Worm (Caenorhabditis elegans) whole organism, L4 larva: ENCODE results near the gene K02E2.7.
"Not testable (repeated sequence)": the region's sequence is repeated elsewhere in the genome, so short reads cannot be mapped to it uniquely, and the experiment has no call there.

ENCODE experiments used
- F26F4.8 ChIP-seq: fragments of 200-800 bp; sonication (Bioruptor generic); conservative IDR thresholded peaks from 2 replicates; pipeline ENCODE4 v1.3.6; 2022; ENCODE audit warnings: missing genetic modification characterization, missing compliant biosample characterization
- Y105C5A.15 ChIP-seq: fragments of 200-800 bp; sonication (Bioruptor generic); IDR thresholded peaks from 2 replicates; pipeline ENCODE4 v1.3.6; 2022; ENCODE audit warnings: missing genetic modification characterization, missing compliant biosample characterization
- ZK546.5 ChIP-seq, 2 experiments: sonication (generic microtip); optimal IDR thresholded peaks; 2 replicates each; lab custom pipeline; 2017; ENCODE audit warnings: missing biosample characterization in 2 of 2, missing genetic modification characterization in 2 of 2
- aha-1 ChIP-seq: fragments of 150-350 bp; peaks from one replicate; lab custom pipeline; 2014; ENCODE audit warnings: missing biosample characterization, missing genetic modification characterization
- ceh-20 ChIP-seq: fragments of 200-800 bp; sonication (Bioruptor generic); IDR thresholded peaks from 2 replicates; pipeline ENCODE4 v1.3.6; 2022; ENCODE audit warnings: missing genetic modification reagents, missing genetic modification characterization, missing compliant biosample characterization
- ceh-62 ChIP-seq: sonication (generic microtip); optimal IDR thresholded peaks from 2 replicates; lab custom pipeline; 2017; ENCODE audit warnings: missing biosample characterization, missing genetic modification characterization
- daf-16 ChIP-seq, 3 experiments: sonication (generic microtip); optimal IDR thresholded peaks; 2 replicates each; lab custom pipeline; 2016 to 2017; ENCODE audit warnings: missing genetic modification characterization in 3 of 3, missing genetic modification reagents in 3 of 3, mild to moderate bottlenecking in 2 of 3, missing compliant biosample characterization in 2 of 3, missing biosample characterization in 1 of 3, moderate library complexity in 1 of 3
- dpl-1 ChIP-seq: fragments of 150-350 bp; optimal IDR thresholded peaks from 2 replicates; lab custom pipeline; 2014; ENCODE audit warnings: missing biosample characterization, missing genetic modification reagents, missing genetic modification characterization
- duxl-1 ChIP-seq: sonication (generic microtip); optimal IDR thresholded peaks from 2 replicates; lab custom pipeline; 2016; ENCODE audit warnings: mild to moderate bottlenecking, missing genetic modification characterization, moderate library complexity, missing compliant biosample characterization; ENCODE audit not compliant: poor library complexity
- dve-1 ChIP-seq: sonication (generic microtip); optimal IDR thresholded peaks from 2 replicates; lab custom pipeline; 2017; ENCODE audit warnings: antibody characterized with exemption, mild to moderate bottlenecking, missing genetic modification characterization, missing compliant biosample characterization; ENCODE audit not compliant: insufficient read depth
- hif-1 ChIP-seq, 2 experiments: sonication (generic microtip); optimal IDR thresholded peaks; 2 replicates each; lab custom pipeline; 2016 to 2017; ENCODE audit warnings: missing compliant biosample characterization in 2 of 2, missing genetic modification characterization in 2 of 2, missing genetic modification reagents in 2 of 2, missing genotype in 2 of 2, mild to moderate bottlenecking in 1 of 2
- hlh-11 ChIP-seq: fragments of 200-800 bp; sonication (Bioruptor generic); optimal IDR thresholded peaks from 2 replicates; lab custom pipeline; 2018; ENCODE audit warnings: mild to moderate bottlenecking, missing genetic modification characterization, missing compliant biosample characterization
- hlh-30 ChIP-seq: sonication (generic microtip); optimal IDR thresholded peaks from 2 replicates; lab custom pipeline; 2017; ENCODE audit warnings: antibody characterized with exemption, mild to moderate bottlenecking, missing genetic modification characterization, missing compliant biosample characterization; ENCODE audit not compliant: insufficient read depth
- lim-7 ChIP-seq: fragments of 200-800 bp; sonication (Bioruptor generic); IDR thresholded peaks from 2 replicates; pipeline ENCODE4 v1.3.6; 2022; ENCODE audit warnings: missing genetic modification characterization, missing compliant biosample characterization
- lin-38 ChIP-seq: fragments of 200-800 bp; sonication (Bioruptor generic); IDR thresholded peaks from 2 replicates; pipeline ENCODE4 v1.3.6; 2022; ENCODE audit warnings: missing genetic modification reagents, missing genetic modification characterization, missing compliant biosample characterization
- mxl-2 ChIP-seq: fragments of 200-800 bp; sonication (Bioruptor generic); conservative IDR thresholded peaks from 2 replicates; pipeline ENCODE4 v1.3.6; 2022; ENCODE audit warnings: missing genetic modification reagents, missing genetic modification characterization, missing compliant biosample characterization
- nhr-237 ChIP-seq: sonication (generic microtip); optimal IDR thresholded peaks from 2 replicates; lab custom pipeline; 2017; ENCODE audit warnings: missing biosample characterization, missing genetic modification characterization
- nhr-28 ChIP-seq: fragments of 150-350 bp; optimal IDR thresholded peaks from 2 replicates; lab custom pipeline; 2014; ENCODE audit warnings: missing biosample characterization, missing genetic modification characterization
- nhr-48 ChIP-seq: sonication (generic microtip); optimal IDR thresholded peaks from 2 replicates; lab custom pipeline; 2016; ENCODE audit warnings: mild to moderate bottlenecking, missing genetic modification characterization, missing compliant biosample characterization
- nhr-76 ChIP-seq: fragments of 150-350 bp; optimal IDR thresholded peaks from 2 replicates; lab custom pipeline; 2014; ENCODE audit warnings: missing biosample characterization, missing genetic modification characterization
- nhr-77 ChIP-seq: fragments of 150-350 bp; optimal IDR thresholded peaks from 2 replicates; lab custom pipeline; 2014; ENCODE audit warnings: missing biosample characterization, missing genetic modification characterization
- php-3 ChIP-seq: fragments of 200-800 bp; sonication (Bioruptor generic); IDR thresholded peaks from 2 replicates; pipeline ENCODE4 v1.3.6; 2022; ENCODE audit warnings: missing genetic modification reagents, missing genetic modification characterization, missing compliant biosample characterization
- pqm-1 ChIP-seq: sonication (generic microtip); optimal IDR thresholded peaks from 2 replicates; lab custom pipeline; 2017; ENCODE audit warnings: missing biosample characterization, missing genetic modification characterization
- skn-1 ChIP-seq: fragments of 150-350 bp; optimal IDR thresholded peaks from 2 replicates; lab custom pipeline; 2014; ENCODE audit warnings: missing biosample characterization, missing genetic modification characterization
- spr-3 ChIP-seq: fragments of 200-800 bp; sonication (Bioruptor generic); optimal IDR thresholded peaks from 2 replicates; lab custom pipeline; 2018; ENCODE audit warnings: mild to moderate bottlenecking, missing genetic modification characterization, missing compliant biosample characterization
- unc-39 ChIP-seq: sonication (generic microtip); optimal IDR thresholded peaks from 2 replicates; lab custom pipeline; 2017; ENCODE audit warnings: missing biosample characterization, missing genetic modification characterization
- unc-62 ChIP-seq, 3 experiments: fragments of 150-350 bp in 1 of 3; sonication (generic microtip); optimal IDR thresholded peaks in 2 of 3; peaks in 1 of 3; 1 replicate in 1 of 3; 2 replicates in 2 of 3; lab custom pipeline; 2014 to 2017; ENCODE audit warnings: missing biosample characterization in 3 of 3, missing genetic modification characterization in 3 of 3, missing genetic modification reagents in 3 of 3, missing genotype in 1 of 3

Gene K02E2.7

DNA sequence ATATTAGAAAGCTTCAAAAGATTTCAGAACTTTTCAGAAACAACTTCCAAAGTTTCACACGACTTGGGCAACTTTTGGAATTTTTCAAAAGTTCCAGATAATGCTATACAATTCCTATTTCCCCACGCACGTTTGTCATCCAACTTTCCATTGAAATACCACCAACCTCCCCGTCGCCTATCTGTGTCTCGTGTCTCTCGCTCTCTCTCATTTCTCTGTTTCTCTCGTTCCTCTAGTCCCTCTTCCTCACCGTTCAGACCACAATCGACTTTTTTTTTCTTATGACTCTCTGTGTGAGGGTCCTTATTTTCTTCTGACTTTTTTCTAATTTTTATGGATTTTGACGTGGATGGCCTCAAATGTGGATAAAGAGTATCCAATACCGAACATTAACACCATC is 6.5 kb downstream of the K02E2.7 start, which contains the start of gene K02E2.6:
TSS of gene K02E2.6 (plus strand) at position 242 of the 400 bp plus-strand sequence.
- TF ChIP-seq lin-38 (no peak), daf-16 (GFP tag; optimal IDR thresholded peaks at IDR 0.05; lab: Kevin White, UChicago) (no peak), daf-16 (tag; optimal IDR thresholded peaks at IDR 0.05; lab: Kevin White, UChicago) (peak; percentile 6), duxl-1 (tag; lab: Kevin White, UChicago) (peak; percentile 91), hlh-30 (peak; percentile 54)

DNA sequence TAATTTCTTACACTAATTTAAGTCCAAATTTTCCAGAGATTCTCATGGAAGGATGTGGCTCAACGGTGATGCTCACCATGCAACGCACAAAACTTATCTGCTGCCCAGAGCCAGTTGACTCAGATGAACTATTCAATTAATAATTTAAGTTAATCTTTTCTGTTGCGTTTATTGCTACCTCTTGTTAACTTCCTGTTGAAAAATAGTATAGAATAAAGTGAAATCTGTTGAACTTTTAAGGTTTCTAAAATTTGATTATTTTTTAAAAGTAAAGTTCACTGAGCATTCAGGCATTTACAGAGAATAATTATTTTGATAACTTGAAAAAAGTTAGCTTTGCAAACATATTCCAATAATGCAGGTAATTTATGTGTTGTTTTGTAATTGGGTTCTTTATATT is 10.8 kb downstream of the K02E2.7 start:
- TF ChIP-seq unc-62 (GFP tag; optimal IDR thresholded peaks at IDR 0.05 in 1 of 2; lab: Kevin White, UChicago) = peak in 1 of 2 experiments; percentile 92
- no peak for TF ChIP-seq unc-62 (tag; optimal IDR thresholded peaks at IDR 0.05; lab: Kevin White, UChicago)
- no peak for TF ChIP-seq unc-39 (tag; lab: Kevin White, UChicago)

DNA sequence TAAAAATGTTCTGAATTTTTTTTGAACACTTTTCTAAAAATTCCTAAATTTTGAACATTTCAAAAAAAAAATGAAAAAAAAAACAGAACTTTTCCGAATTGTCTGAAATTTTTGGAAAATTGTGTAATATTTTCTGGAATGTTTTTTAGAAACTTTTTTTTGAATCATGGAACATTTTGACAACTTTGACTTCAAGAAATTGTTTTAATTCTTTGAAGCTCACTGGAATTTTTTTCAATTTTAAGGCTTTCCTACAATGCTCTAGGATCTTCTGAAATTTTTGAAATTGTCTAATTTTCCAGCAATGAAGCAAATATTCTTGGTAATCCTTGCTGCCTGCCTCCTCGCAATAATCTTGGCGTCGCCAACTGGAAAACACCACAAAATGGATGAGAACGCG is 11.6 kb downstream of the K02E2.7 start, which contains the start of gene ins-35:
TSS of gene ins-35 (plus strand) at position 301 of the 400 bp plus-strand sequence.
- TF ChIP-seq unc-39 (tag; lab: Kevin White, UChicago) (no peak), mxl-2 (no peak), skn-1 (no peak), nhr-48 (no peak), hlh-11 (tag; lab: Kevin White, UChicago) (no peak), ceh-62 (tag; lab: Kevin White, UChicago) (no peak), F26F4.8 (no peak), dpl-1 (GFP tag; lab: Kevin White, UChicago) (no peak), ZK546.5 (tag; optimal IDR thresholded peaks at IDR 0.05; lab: Kevin White, UChicago) (no peak)

DNA sequence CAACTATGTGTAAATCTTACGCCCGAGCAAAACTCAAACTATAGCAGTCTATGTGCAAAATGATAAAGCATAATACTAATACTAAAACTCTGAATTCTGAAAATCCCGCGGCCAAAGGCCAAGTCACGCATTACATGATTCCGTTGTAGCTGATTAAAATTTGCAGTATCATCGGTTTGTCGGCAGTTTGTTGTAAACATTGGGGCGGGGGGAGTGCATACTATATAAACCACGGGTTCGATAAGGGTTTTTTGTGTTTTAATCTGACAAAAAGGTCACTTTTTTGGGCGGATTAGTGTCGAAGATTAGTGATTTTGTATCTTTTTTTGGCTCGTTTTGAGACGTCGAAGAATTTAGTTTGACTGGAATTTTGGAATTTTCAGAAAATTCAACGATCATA is 12.4 kb downstream of the K02E2.7 start:
- TF ChIP-seq nhr-28 (tag; lab: Kevin White, UChicago) (peak; percentile 60), dve-1 (tag; lab: Kevin White, UChicago) (peak; percentile 30), daf-16 (GFP tag; optimal IDR thresholded peaks at IDR 0.05; lab: Kevin White, UChicago) (no peak), daf-16 (tag; optimal IDR thresholded peaks at IDR 0.05; lab: Kevin White, UChicago) (peak; percentile 67), hif-1 (tag; optimal IDR thresholded peaks at IDR 0.05; lab: Kevin White, UChicago) (no peak), nhr-77 (tag; lab: Kevin White, UChicago) (peak; percentile 34), pqm-1 (tag; lab: Kevin White, UChicago) (peak; percentile 52), nhr-237 (no peak)

DNA sequence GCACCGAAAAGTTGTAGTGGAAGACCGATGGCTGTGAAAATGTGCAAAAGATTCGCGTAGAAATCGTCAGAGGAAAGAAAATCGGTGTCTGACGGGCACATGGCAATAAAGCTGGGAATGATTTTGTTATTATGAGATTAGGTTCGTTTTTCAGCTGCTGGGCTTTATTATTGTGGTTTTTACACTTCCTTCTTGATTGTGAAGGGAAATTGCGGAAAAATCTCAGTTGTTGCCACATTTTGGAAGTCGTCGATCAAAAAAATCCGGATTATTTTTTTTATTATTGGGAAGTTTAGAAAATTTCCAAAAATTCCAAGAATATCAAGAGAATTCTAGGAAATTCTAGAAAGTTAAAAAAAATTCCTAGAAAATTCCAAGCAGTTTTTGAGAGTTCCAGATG is 17.7 kb downstream of the K02E2.7 start, which contains the start of gene srh-177:
TSS of gene srh-177 (minus strand) at position 101 of the 400 bp plus-strand sequence.
- TF ChIP-seq ceh-20 (GFP tag; lab: Robert Waterston, UW); lim-7 (GFP tag; lab: Robert Waterston, UW); nhr-76 (tag; lab: Kevin White, UChicago): not testable (repeated sequence)

DNA sequence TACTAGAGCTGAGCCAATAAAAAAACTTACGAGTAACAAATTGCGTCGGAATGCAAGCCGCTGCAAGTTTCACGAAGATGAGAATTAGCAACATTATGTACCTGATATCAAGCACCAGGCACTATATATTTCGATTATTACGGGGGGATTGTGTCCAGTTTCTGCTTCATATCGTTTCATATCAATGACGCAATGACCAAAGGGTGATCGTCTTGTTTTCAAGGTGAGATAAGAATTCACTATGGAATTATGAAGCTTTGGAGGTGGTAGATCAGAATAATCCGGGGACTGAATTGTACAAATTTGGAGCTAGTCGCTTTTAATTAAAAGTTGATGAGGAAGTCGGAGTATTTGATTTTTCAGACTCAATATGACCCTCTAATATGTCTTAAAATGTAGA is 20.0 kb downstream of the K02E2.7 start, which contains the start of gene K02E2.8:
TSS of gene K02E2.8 (minus strand) at position 101 of the 400 bp plus-strand sequence.
- TF ChIP-seq aha-1 (tag; lab: Kevin White, UChicago) = peak; percentile 6
- TF ChIP-seq Y105C5A.15 = no peak
- TF ChIP-seq spr-3 (GFP tag; lab: Kevin White, UChicago) = no peak

DNA sequence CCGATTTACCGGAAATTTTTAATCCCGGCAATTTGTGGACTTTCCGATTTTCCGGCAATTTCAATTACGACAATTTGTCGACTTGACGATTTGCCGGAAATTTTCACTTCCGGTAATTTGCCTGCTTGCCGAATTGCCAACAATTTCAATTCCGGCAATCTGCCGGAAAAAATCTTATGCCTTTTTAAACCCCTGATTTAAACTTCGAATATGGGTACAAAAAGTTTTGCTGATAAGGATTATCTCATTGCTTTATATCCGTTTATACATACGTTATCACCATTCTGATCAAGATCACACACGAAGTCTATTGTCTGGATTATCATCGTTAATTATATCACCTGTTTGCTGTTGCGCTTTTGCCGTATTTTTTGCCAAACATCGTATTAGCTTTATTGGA is 30.4 kb downstream of the K02E2.7 start, which contains the start of gene grd-11:
TSS of gene grd-11 (plus strand) at position 301 of the 400 bp plus-strand sequence.
- TF ChIP-seq aha-1 (tag; lab: Kevin White, UChicago) (peak; percentile 29), ceh-62 (tag; lab: Kevin White, UChicago) (no peak), ZK546.5 (tag; optimal IDR thresholded peaks at IDR 0.05; lab: Kevin White, UChicago) (no peak), php-3 (GFP tag; lab: Robert Waterston, UW) (no peak)
- TF ChIP-seq, all 104 proteins: peak for 1
